Fruit fly (Drosophila melanogaster) Kc167 (cell line): ENCODE measurements around the gene H15.

Experiments used
- Myc ChIP-seq: fragments of >200 bp; optimal IDR thresholded peaks from 2 replicates; lab custom pipeline; 2017; ENCODE audit warnings: missing external identifiers
- Sin3A ChIP-seq: fragments of >200 bp; optimal IDR thresholded peaks from 2 replicates; lab custom pipeline; 2018; ENCODE audit warnings: missing external identifiers
- psq ChIP-seq: fragments of >200 bp; optimal IDR thresholded peaks from 2 replicates; lab custom pipeline; 2017; ENCODE audit warnings: missing external identifiers

dm6 chr2L:5463029-5463428 is 58.9 kb downstream of the H15 start:
- no peak for TF ChIP-seq Myc (lab: Kevin White, UChicago)
- TF ChIP-seq psq (lab: Kevin White, UChicago) = no peak
- no peak for TF ChIP-seq Sin3A (lab: Kevin White, UChicago)
